Worm (Caenorhabditis elegans) whole organism, L3 larva: ENCODE data around the gene Y38A10A.11.

Experiments used
- ama-1 ChIP-seq: fragments of 150-350 bp; optimal IDR thresholded peaks from 2 replicates; lab custom pipeline; 2018
- lin-39 ChIP-seq: fragments of 150-350 bp; optimal IDR thresholded peaks from 2 replicates; lab custom pipeline; 2018; ENCODE audit warnings: missing biosample characterization, missing genetic modification reagents, missing genetic modification characterization
- nhr-11 ChIP-seq: fragments of 150-350 bp; optimal IDR thresholded peaks from 2 replicates; lab custom pipeline; 2014; ENCODE audit warnings: missing biosample characterization, missing genetic modification characterization
- snpc-4 ChIP-seq: fragments of 150-350 bp; optimal IDR thresholded peaks from 2 replicates; lab custom pipeline; 2014; ENCODE audit warnings: missing biosample characterization, missing genetic modification characterization
- zag-1 ChIP-seq: fragments of 150-350 bp; optimal IDR thresholded peaks from 2 replicates; lab custom pipeline; 2014; ENCODE audit warnings: missing biosample characterization, missing genetic modification characterization

- TF ChIP-seq nhr-11, result no peak
- TF ChIP-seq lin-39 (tag; lab: Kevin White, UChicago), result no peak
- TF ChIP-seq snpc-4 (tag; lab: Kevin White, UChicago), result no peak
- no peak for TF ChIP-seq ama-1 (lab: Kevin White, UChicago)
- TF ChIP-seq zag-1, result no peak
These were observed at the start of gene Y38A10A.11 for ce11 chrV:6103429-6103828.
